Worm (Caenorhabditis elegans): Measurements from ENCODE around the gene C18H9.5.

The C18H9.5 gene

ce11 chrII:6713003-6713402, 17.6 kb upstream of the C18H9.5 start:
- TF ChIP-seq W03F9.2 (tag; optimal IDR thresholded peaks at IDR 0.05) (no peak), him-1 (tag; optimal IDR thresholded peaks at IDR 0.05) (no peak), dao-5 (tag; optimal IDR thresholded peaks at IDR 0.05) (no peak)

- no peak for TF ChIP-seq him-1 (tag; optimal IDR thresholded peaks at IDR 0.05)
- no peak for TF ChIP-seq dao-5 (tag; optimal IDR thresholded peaks at IDR 0.05)
- no peak for TF ChIP-seq W03F9.2 (tag; optimal IDR thresholded peaks at IDR 0.05)
Measured at ce11 chrII:6712177-6712981, 17.0 kb upstream of the C18H9.5 start, which contains the start of the genes dpy-10 and T14B4.19. TSS of gene dpy-10 (minus strand) at chrII:6712227. TSS of gene T14B4.19 (minus strand) at chrII:6712931.

- TF ChIP-seq him-1 (tag; optimal IDR thresholded peaks at IDR 0.05) (no peak), dao-5 (tag; optimal IDR thresholded peaks at IDR 0.05) (no peak), W03F9.2 (tag; optimal IDR thresholded peaks at IDR 0.05) (no peak)
Measured at ce11 chrII:6710596-6710995, 15.2 kb upstream of the C18H9.5 start.

ce11 chrII:6709680-6710079, 14.3 kb upstream of the C18H9.5 start:
- TF ChIP-seq him-1 (tag; optimal IDR thresholded peaks at IDR 0.05) = no peak
- no peak for TF ChIP-seq W03F9.2 (tag; optimal IDR thresholded peaks at IDR 0.05)
- TF ChIP-seq dao-5 (tag; optimal IDR thresholded peaks at IDR 0.05) = no peak

- no peak for TF ChIP-seq dao-5 (tag; optimal IDR thresholded peaks at IDR 0.05)
- TF ChIP-seq W03F9.2 (tag; optimal IDR thresholded peaks at IDR 0.05) = no peak
- peak; percentile 56 for TF ChIP-seq him-1 (tag; optimal IDR thresholded peaks at IDR 0.05)
Measured at ce11 chrII:6708980-6709379, 13.6 kb upstream of the C18H9.5 start.

ce11 chrII:6707496-6708260, 12.3 kb upstream of the C18H9.5 start:
- no peak for TF ChIP-seq him-1 (tag; optimal IDR thresholded peaks at IDR 0.05)
- TF ChIP-seq dao-5 (tag; optimal IDR thresholded peaks at IDR 0.05) = no peak
- no peak for TF ChIP-seq W03F9.2 (tag; optimal IDR thresholded peaks at IDR 0.05)

- TF ChIP-seq dao-5 (tag; optimal IDR thresholded peaks at IDR 0.05) = no peak
- TF ChIP-seq him-1 (tag; optimal IDR thresholded peaks at IDR 0.05) = no peak
- TF ChIP-seq W03F9.2 (tag; optimal IDR thresholded peaks at IDR 0.05) = no peak
Measured at ce11 chrII:6706552-6707091, 11.3 kb upstream of the C18H9.5 start.

ce11 chrII:6705593-6706228, 10.3 kb upstream of the C18H9.5 start, which contains the start of gene rpy-1:
TSS of gene rpy-1 (minus strand) at chrII:6705643.
- no peak for TF ChIP-seq him-1 (tag; optimal IDR thresholded peaks at IDR 0.05)
- TF ChIP-seq dao-5 (tag; optimal IDR thresholded peaks at IDR 0.05) = no peak
- TF ChIP-seq W03F9.2 (tag; optimal IDR thresholded peaks at IDR 0.05) = no peak

ce11 chrII:6701497-6701896, 6.1 kb upstream of the C18H9.5 start, which contains the start of gene C18H9.6:
TSS of gene C18H9.6 (minus strand) at chrII:6701625.
- TF ChIP-seq W03F9.2 (tag; optimal IDR thresholded peaks at IDR 0.05) (no peak), him-1 (tag; optimal IDR thresholded peaks at IDR 0.05) (no peak), dao-5 (tag; optimal IDR thresholded peaks at IDR 0.05) (no peak)

- TF ChIP-seq him-1 (tag; optimal IDR thresholded peaks at IDR 0.05) (no peak), dao-5 (tag; optimal IDR thresholded peaks at IDR 0.05) (no peak), W03F9.2 (tag; optimal IDR thresholded peaks at IDR 0.05) (no peak)
Measured at ce11 chrII:6698784-6699183, 3.4 kb upstream of the C18H9.5 start, which contains the start of gene C18H9.1. TSS of gene C18H9.1 (plus strand) at chrII:6699084.

ce11 chrII:6689088-6689487, 6.3 kb downstream of the C18H9.5 start:
- TF ChIP-seq dao-5 (tag; optimal IDR thresholded peaks at IDR 0.05) (no peak), W03F9.2 (tag; optimal IDR thresholded peaks at IDR 0.05) (no peak), him-1 (tag; optimal IDR thresholded peaks at IDR 0.05) (no peak)

ce11 chrII:6685964-6686363, 9.4 kb downstream of the C18H9.5 start:
- TF ChIP-seq dao-5 (tag; optimal IDR thresholded peaks at IDR 0.05) (no peak), him-1 (tag; optimal IDR thresholded peaks at IDR 0.05) (no peak), W03F9.2 (tag; optimal IDR thresholded peaks at IDR 0.05) (no peak)

- TF ChIP-seq him-1 (tag; optimal IDR thresholded peaks at IDR 0.05) (no peak), dao-5 (tag; optimal IDR thresholded peaks at IDR 0.05) (no peak), W03F9.2 (tag; optimal IDR thresholded peaks at IDR 0.05) (no peak)
Measured at ce11 chrII:6683663-6684285, 11.6 kb downstream of the C18H9.5 start, which contains the start of gene gyf-1. TSS of gene gyf-1 (plus strand) at chrII:6684235.
